Fruit fly (Drosophila melanogaster): ENCODE data around the gene ninaC.

The ninaC gene

dm6 chr2L:7420305-7421287 lies 43.1 kb downstream of the ninaC start:
- no peak for TF ChIP-seq CG17801 (GFP tag; optimal IDR thresholded peaks at IDR 0.05; ENCODE audit: partially characterized antibody)

- no peak for TF ChIP-seq CG17801 (GFP tag; optimal IDR thresholded peaks at IDR 0.05; ENCODE audit: partially characterized antibody)
These were observed 45.2 kb downstream of the ninaC start for dm6 chr2L:7422429-7423283.

dm6 chr2L:7423333-7423895 lies 45.9 kb downstream of the ninaC start:
- TF ChIP-seq CG17801 (GFP tag; optimal IDR thresholded peaks at IDR 0.05; ENCODE audit: partially characterized antibody) = peak; percentile 27

- TF ChIP-seq CG17801 (GFP tag; optimal IDR thresholded peaks at IDR 0.05; ENCODE audit: partially characterized antibody) = no peak
These were observed 46.9 kb downstream of the ninaC start for dm6 chr2L:7424282-7424905.

dm6 chr2L:7424907-7425689 lies 47.6 kb downstream of the ninaC start:
- peak; percentile 86 for TF ChIP-seq CG17801 (GFP tag; optimal IDR thresholded peaks at IDR 0.05; ENCODE audit: partially characterized antibody)

dm6 chr2L:7425690-7426056 lies 48.2 kb downstream of the ninaC start:
- TF ChIP-seq CG17801 (GFP tag; optimal IDR thresholded peaks at IDR 0.05; ENCODE audit: partially characterized antibody) = no peak

dm6 chr2L:7426326-7427066 lies 49.0 kb downstream of the ninaC start, which contains the start of gene muc:
TSS of gene muc (plus strand) at chr2L:7426866.
- TF ChIP-seq CG17801 (GFP tag; optimal IDR thresholded peaks at IDR 0.05; ENCODE audit: partially characterized antibody) = peak; percentile 23

- no peak for TF ChIP-seq CG17801 (GFP tag; optimal IDR thresholded peaks at IDR 0.05; ENCODE audit: partially characterized antibody)
These were observed 49.7 kb downstream of the ninaC start for dm6 chr2L:7427067-7427785.

- TF ChIP-seq CG17801 (GFP tag; optimal IDR thresholded peaks at IDR 0.05; ENCODE audit: partially characterized antibody) = no peak
These were observed 50.3 kb downstream of the ninaC start for dm6 chr2L:7427786-7428137.

- TF ChIP-seq CG17801 (GFP tag; optimal IDR thresholded peaks at IDR 0.05; ENCODE audit: partially characterized antibody) = no peak
These were observed 52.8 kb downstream of the ninaC start for dm6 chr2L:7430313-7430712.

- no peak for TF ChIP-seq CG17801 (GFP tag; optimal IDR thresholded peaks at IDR 0.05; ENCODE audit: partially characterized antibody)
These were observed 54.5 kb downstream of the ninaC start for dm6 chr2L:7431861-7432601.

- TF ChIP-seq CG17801 (GFP tag; optimal IDR thresholded peaks at IDR 0.05; ENCODE audit: partially characterized antibody) = no peak
These were observed 55.9 kb downstream of the ninaC start, which contains the start of gene CG5958 for dm6 chr2L:7433337-7433956. TSS of gene CG5958 (minus strand) at chr2L:7433516.
